Fruit fly (Drosophila melanogaster) whole organism, adult: Measurements from ENCODE around the gene CG8219.

Experiments
- CG11617 ChIP-seq: fragments of 200-800 bp; sonication (Bioruptor generic); optimal IDR thresholded peaks from 2 replicates; lab custom pipeline; 2017; ENCODE audit warnings: mild to moderate bottlenecking, missing biosample characterization, missing genetic modification reagents, missing genetic modification characterization
- CG1620 ChIP-seq: fragments of 200-800 bp; sonication (Bioruptor generic); optimal IDR thresholded peaks from 2 replicates; lab custom pipeline; 2016; ENCODE audit warnings: missing biosample characterization, missing genetic modification characterization
- CG33017 ChIP-seq: fragments of 200-800 bp; sonication (Bioruptor generic); optimal IDR thresholded peaks from 2 replicates; lab custom pipeline; 2018; ENCODE audit warnings: missing biosample characterization, mild to moderate bottlenecking, missing genetic modification characterization, moderate library complexity
- CG7101 ChIP-seq: fragments of 200-800 bp; sonication (Bioruptor generic); optimal IDR thresholded peaks from 2 replicates; lab custom pipeline; 2018; ENCODE audit warnings: missing biosample characterization, mild to moderate bottlenecking, missing genetic modification characterization, moderate library complexity
- Clk ChIP-seq: fragments of 200-800 bp; sonication (Bioruptor generic); optimal IDR thresholded peaks from 2 replicates; lab custom pipeline; 2017; ENCODE audit warnings: missing biosample characterization, missing genetic modification characterization
- Hr96 ChIP-seq: fragments of 200-800 bp; sonication (Bioruptor generic); optimal IDR thresholded peaks from 2 replicates; lab custom pipeline; 2016; ENCODE audit warnings: missing biosample characterization, missing genetic modification characterization
- Mnt ChIP-seq: fragments of 200-800 bp; sonication (Bioruptor generic); optimal IDR thresholded peaks from 2 replicates; lab custom pipeline; 2016; ENCODE audit warnings: missing biosample characterization, mild to moderate bottlenecking, missing genetic modification characterization
- bab1 ChIP-seq: fragments of 200-800 bp; sonication (Bioruptor generic); optimal IDR thresholded peaks from 3 replicates; lab custom pipeline; 2019; ENCODE audit warnings: missing biosample characterization, mild to moderate bottlenecking, missing genetic modification characterization, moderate library complexity
- cic ChIP-seq: fragments of 200-800 bp; sonication (Bioruptor generic); optimal IDR thresholded peaks from 2 replicates; lab custom pipeline; 2017; ENCODE audit warnings: missing biosample characterization, mild to moderate bottlenecking, missing genetic modification characterization, moderate library complexity
- cnc ChIP-seq, 2 experiments: fragments of >200 bp; optimal IDR thresholded peaks; 2 replicates each; lab custom pipeline; 2017
- kay ChIP-seq: fragments of 200-800 bp; sonication (Bioruptor generic); peaks from one replicate; lab custom pipeline; 2016; ENCODE audit warnings: missing biosample characterization, missing genetic modification characterization, borderline replicate concordance
- toe ChIP-seq: fragments of 200-800 bp; sonication (Bioruptor generic); optimal IDR thresholded peaks from 2 replicates; lab custom pipeline; 2016; ENCODE audit warnings: missing biosample characterization, missing genetic modification characterization

DNA sequence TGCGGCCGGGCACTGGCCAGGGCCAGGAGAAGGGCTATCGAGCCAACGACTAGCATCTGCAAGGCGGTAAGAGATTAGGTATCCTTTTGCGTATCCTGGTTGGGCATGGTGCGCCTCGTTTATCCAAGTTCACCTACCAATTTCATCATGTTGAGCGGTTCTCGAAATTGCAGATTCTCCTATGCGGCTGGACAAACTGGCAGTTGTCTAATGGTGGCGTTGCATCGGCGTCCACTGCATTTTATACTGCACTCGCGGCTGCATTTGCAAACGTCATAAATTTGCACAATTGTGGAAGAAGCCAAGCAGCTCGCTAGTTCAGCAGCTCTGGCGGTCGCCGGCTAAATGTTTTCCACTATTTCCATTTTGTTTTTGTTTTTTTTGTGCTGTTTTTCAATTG lies 47.7 kb upstream of the CG8219 start, which contains the start of gene Acp65Aa:
- TF ChIP-seq Hr96 (GFP tag; lab: Kevin White, UChicago), result no peak
- TF ChIP-seq cnc (optimal IDR thresholded peaks at IDR 0.05; lab: Kevin White, UChicago), result no peak
- TF ChIP-seq bab1 (GFP tag; lab: Kevin White, UChicago), result no peak
- TF ChIP-seq CG7101, result no peak
- no peak for TF ChIP-seq toe
- no peak for TF ChIP-seq CG1620 (GFP tag; lab: Kevin White, UChicago)
- no peak for TF ChIP-seq CG11617 (GFP tag; lab: Kevin White, UChicago)
- no peak for TF ChIP-seq kay (GFP tag; lab: Kevin White, UChicago)
- TF ChIP-seq Clk (GFP tag; lab: Kevin White, UChicago), result no peak
- no peak for TF ChIP-seq cic (GFP tag; lab: Kevin White, UChicago)
- no peak for TF ChIP-seq CG33017 (tag; lab: Kevin White, UChicago)
- no peak for TF ChIP-seq Mnt (GFP tag; lab: Kevin White, UChicago)
